Worm (Caenorhabditis elegans) whole organism, L1 larva: ENCODE data around the gene clr-1.

Experiments used
- C04F5.9 ChIP-seq: sonication (generic microtip); optimal IDR thresholded peaks from 2 replicates; lab custom pipeline; 2016; ENCODE audit warnings: missing genetic modification characterization, missing compliant biosample characterization
- C16A3.4 ChIP-seq: fragments of 150-350 bp; optimal IDR thresholded peaks from 2 replicates; lab custom pipeline; 2014; ENCODE audit warnings: missing biosample characterization, missing genetic modification characterization
- F16B12.6 ChIP-seq: fragments of 150-350 bp; optimal IDR thresholded peaks from 2 replicates; lab custom pipeline; 2014; ENCODE audit warnings: missing biosample characterization, missing genetic modification characterization
- aly-2 ChIP-seq: fragments of 150-350 bp; optimal IDR thresholded peaks from 2 replicates; lab custom pipeline; 2014; ENCODE audit warnings: missing biosample characterization, missing genetic modification characterization
- blmp-1 ChIP-seq: fragments of 150-350 bp; optimal IDR thresholded peaks from 2 replicates; lab custom pipeline; 2014; ENCODE audit warnings: missing biosample characterization, missing genetic modification characterization
- ceh-82 ChIP-seq, 3 experiments: fragments of 150-350 bp in 1 of 3; sonication (generic microtip) in 2 of 3; optimal IDR thresholded peaks; 2 replicates each; lab custom pipeline; 2014 to 2017; ENCODE audit warnings: missing biosample characterization in 3 of 3, missing genetic modification characterization in 3 of 3
- ceh-88 ChIP-seq: fragments of 200-800 bp; sonication (Bioruptor generic); IDR thresholded peaks from 2 replicates; pipeline ENCODE4 v1.3.6; 2022; ENCODE audit warnings: missing genetic modification characterization, missing compliant biosample characterization
- ceh-90 ChIP-seq: sonication (generic microtip); optimal IDR thresholded peaks from 2 replicates; lab custom pipeline; 2016; ENCODE audit warnings: missing genetic modification characterization, missing compliant biosample characterization
- dpl-1 ChIP-seq, 3 experiments: fragments of 150-350 bp in 2 of 3; sonication (generic microtip) in 1 of 3; optimal IDR thresholded peaks; 2 replicates each; lab custom pipeline; 2014 to 2017; ENCODE audit warnings: missing biosample characterization in 3 of 3, missing genetic modification characterization in 3 of 3, missing genetic modification reagents in 3 of 3
- efl-1 ChIP-seq, 4 experiments: fragments of 150-350 bp; optimal IDR thresholded peaks in 3 of 4; peaks in 1 of 4; 1 replicate in 1 of 4; 2 replicates in 3 of 4; lab custom pipeline; 2014; ENCODE audit warnings: missing biosample characterization in 2 of 4, missing genetic modification characterization in 2 of 4, missing genetic modification reagents in 2 of 4
- efl-3 ChIP-seq: fragments of 200-800 bp; sonication (Bioruptor generic); optimal IDR thresholded peaks from 2 replicates; lab custom pipeline; 2018; ENCODE audit warnings: mild to moderate bottlenecking, missing genetic modification characterization, missing compliant biosample characterization
- egl-13 ChIP-seq: sonication (generic microtip); optimal IDR thresholded peaks from 2 replicates; lab custom pipeline; 2016; ENCODE audit warnings: missing genotype, missing genetic modification reagents, missing genetic modification characterization, missing compliant biosample characterization
- elt-2 ChIP-seq: sonication (generic microtip); optimal IDR thresholded peaks from 2 replicates; lab custom pipeline; 2016; ENCODE audit warnings: missing genetic modification characterization, mild to moderate bottlenecking, inconsistent platforms, missing compliant biosample characterization, missing genetic modification reagents
- elt-3 ChIP-seq, 6 experiments: fragments of 150-350 bp in 1 of 6; sonication (generic microtip); optimal IDR thresholded peaks; 2 replicates each; lab custom pipeline; 2017 to 2018; ENCODE audit warnings: missing biosample characterization in 6 of 6, missing genetic modification characterization in 6 of 6, inconsistent platforms in 1 of 6
- grh-1 ChIP-seq: fragments of 200-800 bp; sonication (Bioruptor generic); IDR thresholded peaks from 2 replicates; pipeline ENCODE4 v1.3.6; 2022; ENCODE audit warnings: missing genetic modification reagents, missing genetic modification characterization, missing compliant biosample characterization
- hlh-17 ChIP-seq: fragments of 200-800 bp; sonication (Bioruptor generic); optimal IDR thresholded peaks from 2 replicates; lab custom pipeline; 2018; ENCODE audit warnings: missing genetic modification characterization, mild to moderate bottlenecking, missing compliant biosample characterization, moderate library complexity, borderline replicate concordance
- hlh-4 ChIP-seq: sonication (generic microtip); optimal IDR thresholded peaks from 2 replicates; lab custom pipeline; 2016; ENCODE audit warnings: mild to moderate bottlenecking, missing genetic modification characterization, missing compliant biosample characterization
- isw-1 ChIP-seq: fragments of 200-800 bp; sonication (Bioruptor generic); IDR thresholded peaks from 2 replicates; pipeline ENCODE4 v1.3.6; 2022; ENCODE audit warnings: missing genetic modification characterization, missing compliant biosample characterization
- lin-13 ChIP-seq: fragments of 150-350 bp; optimal IDR thresholded peaks from 2 replicates; lab custom pipeline; 2014; ENCODE audit warnings: missing biosample characterization, missing genetic modification reagents, missing genetic modification characterization
- lin-14 ChIP-seq: fragments of 200-800 bp; sonication (Bioruptor generic); optimal IDR thresholded peaks from 2 replicates; lab custom pipeline; 2018; ENCODE audit warnings: mild to moderate bottlenecking, missing genetic modification characterization, moderate library complexity, missing compliant biosample characterization
- lin-15B ChIP-seq: fragments of 150-350 bp; sonication (generic microtip); optimal IDR thresholded peaks from 3 replicates; lab custom pipeline; 2014; ENCODE audit warnings: missing biosample characterization, missing genetic modification characterization
- lin-35 ChIP-seq, 2 experiments: fragments of 150-350 bp; optimal IDR thresholded peaks; 2 replicates each; lab custom pipeline; 2014; ENCODE audit warnings: missing biosample characterization in 2 of 2, missing genetic modification characterization in 2 of 2, missing genetic modification reagents in 2 of 2
- lin-39 ChIP-seq: fragments of 150-350 bp; optimal IDR thresholded peaks from 2 replicates; lab custom pipeline; 2014; ENCODE audit warnings: missing biosample characterization, missing genetic modification reagents, missing genetic modification characterization
- lir-3 ChIP-seq: sonication (generic microtip); optimal IDR thresholded peaks from 2 replicates; lab custom pipeline; 2016; ENCODE audit warnings: mild to moderate bottlenecking, missing genetic modification characterization, moderate library complexity, missing compliant biosample characterization; ENCODE audit not compliant: poor library complexity
- lsy-2 ChIP-seq, 2 experiments: fragments of 150-350 bp; optimal IDR thresholded peaks; 2 replicates each; lab custom pipeline; 2014; ENCODE audit warnings: missing biosample characterization in 2 of 2, missing genetic modification characterization in 2 of 2
- mdl-1 ChIP-seq, 2 experiments: fragments of 150-350 bp; optimal IDR thresholded peaks; 2 replicates each; lab custom pipeline; 2014 to 2017; ENCODE audit warnings: missing biosample characterization in 2 of 2, missing genetic modification characterization in 2 of 2, inconsistent platforms in 1 of 2
- mef-2 ChIP-seq: fragments of 150-350 bp; optimal IDR thresholded peaks from 2 replicates; lab custom pipeline; 2014; ENCODE audit warnings: missing biosample characterization, missing genetic modification characterization
- mep-1 ChIP-seq: fragments of 150-350 bp; optimal IDR thresholded peaks from 2 replicates; lab custom pipeline; 2014; ENCODE audit warnings: missing biosample characterization, missing genetic modification characterization
- nhr-11 ChIP-seq: fragments of 150-350 bp; optimal IDR thresholded peaks from 2 replicates; lab custom pipeline; 2014; ENCODE audit warnings: missing biosample characterization, missing genetic modification characterization
- nhr-28 ChIP-seq: fragments of 150-350 bp; optimal IDR thresholded peaks from 2 replicates; lab custom pipeline; 2014; ENCODE audit warnings: missing biosample characterization, missing genetic modification characterization
- nhr-47 ChIP-seq: sonication (generic microtip); optimal IDR thresholded peaks from 2 replicates; lab custom pipeline; 2016; ENCODE audit warnings: mild to moderate bottlenecking, missing genetic modification characterization, moderate library complexity, missing compliant biosample characterization
- nhr-71 ChIP-seq: sonication (generic microtip); optimal IDR thresholded peaks from 2 replicates; lab custom pipeline; 2016; ENCODE audit warnings: mild to moderate bottlenecking, missing genetic modification characterization, moderate library complexity, missing compliant biosample characterization
- nhr-76 ChIP-seq: sonication (generic microtip); optimal IDR thresholded peaks from 2 replicates; lab custom pipeline; 2017; ENCODE audit warnings: missing biosample characterization, missing genetic modification characterization
- nhr-85 ChIP-seq: sonication (generic microtip); peaks from one replicate; lab custom pipeline; 2016; ENCODE audit warnings: missing genetic modification characterization, inconsistent platforms, missing compliant biosample characterization
- snpc-4 ChIP-seq: fragments of 150-350 bp; optimal IDR thresholded peaks from 2 replicates; lab custom pipeline; 2014; ENCODE audit warnings: missing biosample characterization, missing genetic modification characterization
- snu-23 ChIP-seq: sonication (generic microtip); optimal IDR thresholded peaks from 2 replicates; lab custom pipeline; 2016; ENCODE audit warnings: missing genetic modification characterization, missing compliant biosample characterization
- swsn-7 ChIP-seq: sonication (generic microtip); optimal IDR thresholded peaks from 2 replicates; lab custom pipeline; 2016; ENCODE audit warnings: missing genetic modification characterization, missing compliant biosample characterization
- tbx-2 ChIP-seq: sonication (generic microtip); optimal IDR thresholded peaks from 2 replicates; lab custom pipeline; 2016; ENCODE audit warnings: missing genetic modification characterization, missing compliant biosample characterization
- vab-15 ChIP-seq: sonication (generic microtip); optimal IDR thresholded peaks from 2 replicates; lab custom pipeline; 2017; ENCODE audit warnings: missing genotype, mild to moderate bottlenecking, missing genetic modification characterization, missing compliant biosample characterization
- xbp-1 ChIP-seq: sonication (generic microtip); optimal IDR thresholded peaks from 2 replicates; lab custom pipeline; 2016; ENCODE audit warnings: missing genetic modification characterization, missing compliant biosample characterization
- zag-1 ChIP-seq: fragments of 150-350 bp; optimal IDR thresholded peaks from 2 replicates; lab custom pipeline; 2014; ENCODE audit warnings: missing biosample characterization, missing genetic modification characterization
- ztf-11 ChIP-seq, 2 experiments: sonication (generic microtip); optimal IDR thresholded peaks; 2 replicates each; lab custom pipeline; 2016 to 2017; ENCODE audit warnings: missing genetic modification characterization in 2 of 2, missing biosample characterization in 1 of 2, missing compliant biosample characterization in 1 of 2
- ztf-4 ChIP-seq: fragments of 150-350 bp; optimal IDR thresholded peaks from 2 replicates; lab custom pipeline; 2014; ENCODE audit warnings: missing biosample characterization, missing genetic modification characterization

clr-1 gene

ce11 chrII:5420947-5421614 lies 45.1 kb upstream of the clr-1 start, which contains the start of gene tofu-6 (continued):
- TF ChIP-seq ceh-90 (tag; lab: Kevin White, UChicago) (no peak), mep-1 (tag; lab: Kevin White, UChicago) (peak; percentile 43), ceh-82 (tag; optimal IDR thresholded peaks at IDR 0.05; lab: Kevin White, UChicago) (no peak), blmp-1 (peak; percentile 30), lin-35 (GFP tag; optimal IDR thresholded peaks at IDR 0.05; lab: Kevin White, UChicago) (peak; percentile 25 to 85), efl-1 (optimal IDR thresholded peaks at IDR 0.05; lab: Kevin White, UChicago) (peak; percentile 69 to 73), efl-1 (GFP tag; optimal IDR thresholded peaks at IDR 0.05 in 1 of 2; lab: Kevin White, UChicago) (peak; percentile 71 to 95), mdl-1 (tag; optimal IDR thresholded peaks at IDR 0.05; lab: Kevin White, UChicago) (no peak), lin-13 (GFP tag; lab: Kevin White, UChicago) (no peak), lin-14 (GFP tag; lab: Kevin White, UChicago) (no peak), lin-39 (tag; lab: Kevin White, UChicago) (no peak), vab-15 (tag; lab: Kevin White, UChicago) (no peak)

- TF ChIP-seq efl-3 (GFP tag; lab: Kevin White, UChicago) (no peak), snpc-4 (tag; lab: Kevin White, UChicago) (no peak), ztf-11 (tag; optimal IDR thresholded peaks at IDR 0.05; lab: Kevin White, UChicago) (no peak), isw-1 (GFP tag; lab: Robert Waterston, UW) (no peak), nhr-11 (tag; lab: Kevin White, UChicago) (no peak), hlh-17 (GFP tag; lab: Kevin White, UChicago) (no peak), lsy-2 (tag; optimal IDR thresholded peaks at IDR 0.05; lab: Kevin White, UChicago) (peak; percentile 8 to 20), snu-23 (GFP tag; lab: Kevin White, UChicago) (peak; percentile 6), lin-13 (GFP tag; lab: Kevin White, UChicago) (no peak), egl-13 (tag; lab: Kevin White, UChicago) (no peak), nhr-76 (no peak), lin-14 (GFP tag; lab: Kevin White, UChicago) (no peak), lin-15B (tag; lab: Kevin White, UChicago) (no peak), lin-35 (GFP tag; optimal IDR thresholded peaks at IDR 0.05; lab: Kevin White, UChicago) (no peak), nhr-85 (peak; percentile 51), ceh-88 (GFP tag; lab: Robert Waterston, UW) (no peak), aly-2 (tag; lab: Kevin White, UChicago) (no peak), nhr-28 (tag; lab: Kevin White, UChicago) (no peak), hlh-4 (tag; lab: Kevin White, UChicago) (no peak), tbx-2 (no peak), C04F5.9 (no peak), swsn-7 (tag; lab: Kevin White, UChicago) (no peak), nhr-71 (tag; lab: Kevin White, UChicago) (peak; percentile 32), lin-39 (tag; lab: Kevin White, UChicago) (no peak), mef-2 (no peak)
Observed at ce11 chrII:5423832-5424231, 42.3 kb upstream of the clr-1 start, which contains the start of gene F07F6.7. TSS of gene F07F6.7 (minus strand) at chrII:5423858.

- TF ChIP-seq nhr-85, result no peak
- TF ChIP-seq, all 84 proteins: peak for 0
Observed at ce11 chrII:5425633-5426032, 40.5 kb upstream of the clr-1 start, which contains the start of gene F07F6.8. TSS of gene F07F6.8 (minus strand) at chrII:5425733.

- TF ChIP-seq elt-3 (tag; optimal IDR thresholded peaks at IDR 0.05; lab: Kevin White, UChicago) (peak in 1 of 6 experiments; percentile 74), nhr-47 (tag; lab: Kevin White, UChicago) (peak; percentile 45), lin-35 (GFP tag; optimal IDR thresholded peaks at IDR 0.05; lab: Kevin White, UChicago) (peak; percentile 60 to 78), nhr-71 (tag; lab: Kevin White, UChicago) (peak; percentile 78), ceh-90 (tag; lab: Kevin White, UChicago) (no peak), ztf-4 (peak; percentile 36), snpc-4 (tag; lab: Kevin White, UChicago) (peak; percentile 6), C16A3.4 (peak; percentile 55), zag-1 (tag; lab: Kevin White, UChicago) (no peak), efl-1 (optimal IDR thresholded peaks at IDR 0.05; lab: Kevin White, UChicago) (peak; percentile 45 to 55), efl-1 (GFP tag; optimal IDR thresholded peaks at IDR 0.05 in 1 of 2; lab: Kevin White, UChicago) (peak; percentile 45 to 89), xbp-1 (tag; lab: Kevin White, UChicago) (peak; percentile 19), C04F5.9 (no peak), snu-23 (GFP tag; lab: Kevin White, UChicago) (peak; percentile 81), F16B12.6 (tag; lab: Kevin White, UChicago) (peak; percentile 34), dpl-1 (GFP tag; optimal IDR thresholded peaks at IDR 0.05; lab: Kevin White, UChicago) (peak; percentile 21 to 60 (median 58)), grh-1 (no peak), nhr-76 (no peak), nhr-85 (peak; percentile 79), lir-3 (tag; lab: Kevin White, UChicago) (peak; percentile 12), elt-2 (tag; lab: Kevin White, UChicago) (peak; percentile 59)
Observed at ce11 chrII:5426054-5426453, 40.1 kb upstream of the clr-1 start.
